Worm (Caenorhabditis elegans) whole organism, young adult: ENCODE measurements around the gene F32D8.1.

Experiments
- C17E4.6 ChIP-seq: fragments of 200-800 bp; sonication (Bioruptor generic); IDR thresholded peaks from 2 replicates; pipeline ENCODE4 v1.3.6; 2022; ENCODE audit warnings: missing genetic modification reagents, missing genetic modification characterization, missing compliant biosample characterization
- F22D6.2 ChIP-seq: sonication (generic microtip); optimal IDR thresholded peaks from 2 replicates; lab custom pipeline; 2016; ENCODE audit warnings: mild to moderate bottlenecking, missing genetic modification characterization, missing compliant biosample characterization
- F33H1.4 ChIP-seq: fragments of 200-800 bp; sonication (Bioruptor generic); IDR thresholded peaks from 2 replicates; pipeline ENCODE4 v1.3.6; 2022; ENCODE audit warnings: missing genetic modification reagents, missing genetic modification characterization, missing compliant biosample characterization
- F37B4.10 ChIP-seq: fragments of 200-800 bp; sonication (Bioruptor generic); IDR thresholded peaks from 2 replicates; pipeline ENCODE4 v1.3.6; 2022; ENCODE audit warnings: missing genetic modification characterization, missing compliant biosample characterization
- K11D2.4 ChIP-seq: fragments of 200-800 bp; sonication (Bioruptor generic); IDR thresholded peaks from 2 replicates; pipeline ENCODE4 v1.3.6; 2022; ENCODE audit warnings: missing genetic modification reagents, missing genetic modification characterization, missing compliant biosample characterization
- Y95B8A.8 ChIP-seq: fragments of 200-800 bp; sonication (Bioruptor generic); IDR thresholded peaks from 2 replicates; pipeline ENCODE4 v1.3.6; 2022; ENCODE audit warnings: missing genetic modification reagents, missing genetic modification characterization, missing compliant biosample characterization
- ama-1 ChIP-seq, 3 experiments: fragments of 150-350 bp in 1 of 3; sonication (generic microtip) in 2 of 3; optimal IDR thresholded peaks; 2 replicates each; lab custom pipeline; 2014 to 2018; ENCODE audit warnings: missing biosample characterization in 2 of 3, missing genetic modification characterization in 2 of 3, missing genetic modification reagents in 2 of 3
- attf-5 ChIP-seq: fragments of 200-800 bp; sonication (Bioruptor generic); optimal IDR thresholded peaks from 2 replicates; lab custom pipeline; 2018; ENCODE audit warnings: mild to moderate bottlenecking, missing genetic modification characterization, missing compliant biosample characterization
- bed-1 ChIP-seq: fragments of 200-800 bp; sonication (Bioruptor generic); IDR thresholded peaks from 2 replicates; pipeline ENCODE4 v1.3.6; 2022; ENCODE audit warnings: missing genetic modification reagents, missing genetic modification characterization, missing compliant biosample characterization
- cebp-1 ChIP-seq, 2 experiments: fragments of 200-800 bp in 1 of 2; sonication (Bioruptor generic) in 1 of 2; sonication (generic microtip) in 1 of 2; IDR thresholded peaks in 1 of 2; optimal IDR thresholded peaks in 1 of 2; 2 replicates each; pipeline versions ENCODE4 v1.3.6 to Lab custom; 2017 to 2022; ENCODE audit warnings: missing compliant biosample characterization in 2 of 2, missing genetic modification characterization in 2 of 2, mild to moderate bottlenecking in 1 of 2, missing genetic modification reagents in 1 of 2, moderate library complexity in 1 of 2
- ceh-91 ChIP-seq: fragments of 200-800 bp; sonication (Bioruptor generic); IDR thresholded peaks from 2 replicates; pipeline ENCODE4 v1.3.6; 2022; ENCODE audit warnings: missing genetic modification reagents, missing genetic modification characterization, missing compliant biosample characterization
- chd-7 ChIP-seq: sonication (generic microtip); optimal IDR thresholded peaks from 2 replicates; lab custom pipeline; 2016; ENCODE audit warnings: mild to moderate bottlenecking, missing genetic modification characterization, moderate library complexity, missing compliant biosample characterization
- dox-1 ChIP-seq: fragments of 200-800 bp; sonication (Bioruptor generic); IDR thresholded peaks from 2 replicates; pipeline ENCODE4 v1.3.6; 2022; ENCODE audit warnings: missing genetic modification reagents, missing genetic modification characterization, missing compliant biosample characterization
- egl-44 ChIP-seq: fragments of 200-800 bp; sonication (Bioruptor generic); IDR thresholded peaks from 2 replicates; pipeline ENCODE4 v1.3.6; 2022; ENCODE audit warnings: missing genetic modification reagents, missing genetic modification characterization, missing compliant biosample characterization
- fkh-3 ChIP-seq: sonication (generic microtip); optimal IDR thresholded peaks from 2 replicates; lab custom pipeline; 2016; ENCODE audit warnings: mild to moderate bottlenecking, missing genetic modification characterization, missing compliant biosample characterization
- hlh-12 ChIP-seq: sonication (generic microtip); optimal IDR thresholded peaks from 2 replicates; lab custom pipeline; 2016; ENCODE audit warnings: missing genetic modification characterization, missing compliant biosample characterization
- hsf-1 ChIP-seq: fragments of 200-800 bp; sonication (Bioruptor generic); IDR thresholded peaks from 2 replicates; pipeline ENCODE4 v1.3.6; 2022; ENCODE audit warnings: missing genetic modification reagents, missing genetic modification characterization, missing compliant biosample characterization
- lag-1 ChIP-seq: fragments of 200-800 bp; sonication (Bioruptor generic); IDR thresholded peaks from 2 replicates; pipeline ENCODE4 v1.3.6; 2022; ENCODE audit warnings: missing genetic modification reagents, missing genetic modification characterization, missing compliant biosample characterization
- let-607 ChIP-seq, 2 experiments: fragments of 200-800 bp in 1 of 2; sonication (Bioruptor generic) in 1 of 2; sonication (generic microtip) in 1 of 2; optimal IDR thresholded peaks; 2 replicates each; lab custom pipeline; 2016 to 2018; ENCODE audit warnings: mild to moderate bottlenecking in 2 of 2, missing compliant biosample characterization in 2 of 2, missing genetic modification characterization in 2 of 2, moderate library complexity in 2 of 2, missing genotype in 1 of 2
- lin-26 ChIP-seq: fragments of 200-800 bp; sonication (Bioruptor generic); IDR thresholded peaks from 2 replicates; pipeline ENCODE4 v1.3.6; 2022; ENCODE audit warnings: missing genetic modification reagents, missing genetic modification characterization, missing compliant biosample characterization
- lin-40 ChIP-seq: sonication (generic microtip); optimal IDR thresholded peaks from 2 replicates; lab custom pipeline; 2016; ENCODE audit warnings: missing genetic modification characterization, mild to moderate bottlenecking, missing compliant biosample characterization, missing genotype, missing genetic modification reagents
- lir-1 ChIP-seq: fragments of 200-800 bp; sonication (Bioruptor generic); conservative IDR thresholded peaks from 2 replicates; pipeline ENCODE4 v1.3.6; 2022; ENCODE audit warnings: missing genetic modification reagents, missing genetic modification characterization, missing compliant biosample characterization
- lsy-27 ChIP-seq: sonication (generic microtip); optimal IDR thresholded peaks from 2 replicates; lab custom pipeline; 2017; ENCODE audit warnings: missing genetic modification characterization, mild to moderate bottlenecking, missing compliant biosample characterization, antibody characterized with exemption, missing genotype, borderline replicate concordance; ENCODE audit not compliant: insufficient read depth
- madf-6 ChIP-seq: fragments of 200-800 bp; sonication (Bioruptor generic); IDR thresholded peaks from 2 replicates; pipeline ENCODE4 v1.3.6; 2022; ENCODE audit warnings: missing genetic modification reagents, missing genetic modification characterization, missing compliant biosample characterization
- madf-8 ChIP-seq: fragments of 200-800 bp; sonication (Bioruptor generic); conservative IDR thresholded peaks from 2 replicates; pipeline ENCODE4 v1.3.6; 2022; ENCODE audit warnings: missing genetic modification reagents, missing genetic modification characterization, missing compliant biosample characterization
- mcd-1 ChIP-seq: fragments of 200-800 bp; sonication (Bioruptor generic); IDR thresholded peaks from 2 replicates; pipeline ENCODE4 v1.3.6; 2022; ENCODE audit warnings: missing genetic modification reagents, missing genetic modification characterization, missing compliant biosample characterization
- mel-28 ChIP-seq: sonication (generic microtip); optimal IDR thresholded peaks from 2 replicates; lab custom pipeline; 2016; ENCODE audit warnings: borderline replicate concordance, mild to moderate bottlenecking, missing genetic modification characterization, missing compliant biosample characterization
- nfya-1 ChIP-seq: sonication (generic microtip); optimal IDR thresholded peaks from 2 replicates; lab custom pipeline; 2017; ENCODE audit warnings: antibody characterized with exemption, missing compliant biosample characterization, missing genetic modification characterization, borderline replicate concordance; ENCODE audit not compliant: insufficient read depth
- nhr-80 ChIP-seq: sonication (generic microtip); optimal IDR thresholded peaks from 2 replicates; lab custom pipeline; 2016; ENCODE audit warnings: missing genetic modification characterization, missing compliant biosample characterization
- rec-8 ChIP-seq, 2 experiments: sonication (generic microtip); optimal IDR thresholded peaks; 2 replicates each; lab custom pipeline; 2016; ENCODE audit warnings: mild to moderate bottlenecking in 2 of 2, missing genetic modification characterization in 2 of 2, missing genetic modification reagents in 2 of 2, missing genotype in 2 of 2, missing biosample characterization in 1 of 2, missing compliant biosample characterization in 1 of 2, moderate library complexity in 1 of 2
- rpc-1 ChIP-seq, 2 experiments: fragments of 150-350 bp in 1 of 2; sonication (generic microtip) in 1 of 2; optimal IDR thresholded peaks; 2 replicates each; lab custom pipeline; 2014 to 2018; ENCODE audit warnings: missing biosample characterization in 1 of 2, missing genetic modification characterization in 1 of 2, missing genetic modification reagents in 1 of 2, missing genotype in 1 of 2
- snpc-1.1 ChIP-seq: sonication (generic microtip); optimal IDR thresholded peaks from 2 replicates; lab custom pipeline; 2017; ENCODE audit warnings: missing genetic modification characterization, mild to moderate bottlenecking, missing compliant biosample characterization, antibody characterized with exemption, moderate library complexity, missing genotype, missing genetic modification reagents; ENCODE audit not compliant: insufficient read depth
- sptf-2 ChIP-seq: fragments of 200-800 bp; sonication (Bioruptor generic); optimal IDR thresholded peaks from 2 replicates; lab custom pipeline; 2018; ENCODE audit warnings: mild to moderate bottlenecking, missing genetic modification characterization, missing compliant biosample characterization
- tbx-9 ChIP-seq: sonication (generic microtip); optimal IDR thresholded peaks from 2 replicates; lab custom pipeline; 2016; ENCODE audit warnings: borderline replicate concordance, missing genetic modification characterization, inconsistent platforms, missing compliant biosample characterization
- ztf-18 ChIP-seq: sonication (generic microtip); optimal IDR thresholded peaks from 2 replicates; lab custom pipeline; 2016; ENCODE audit warnings: missing genotype, mild to moderate bottlenecking, missing genetic modification characterization, missing compliant biosample characterization
- ztf-26 ChIP-seq: sonication (generic microtip); optimal IDR thresholded peaks from 2 replicates; lab custom pipeline; 2017; ENCODE audit warnings: missing genetic modification characterization, missing compliant biosample characterization
- ztf-28 ChIP-seq: fragments of 200-800 bp; sonication (Bioruptor generic); IDR thresholded peaks from 2 replicates; pipeline ENCODE4 v1.3.6; 2022; ENCODE audit warnings: missing genetic modification reagents, missing genetic modification characterization, missing compliant biosample characterization
- ztf-3 ChIP-seq: fragments of 200-800 bp; sonication (Bioruptor generic); optimal IDR thresholded peaks from 2 replicates; lab custom pipeline; 2018; ENCODE audit warnings: mild to moderate bottlenecking, missing genetic modification characterization, missing compliant biosample characterization
- ztf-6 ChIP-seq: fragments of 200-800 bp; sonication (Bioruptor generic); IDR thresholded peaks from 2 replicates; pipeline ENCODE4 v1.3.6; 2022; ENCODE audit warnings: missing genetic modification reagents, missing genetic modification characterization, missing compliant biosample characterization

Gene F32D8.1

ce11 chrV:10866340-10866739 lies 14.3 kb upstream of the F32D8.1 start (continued):
- TF ChIP-seq F37B4.10 (0 out of 2 replicates have a peak, but pooled peaks have one; percentile 16), Y95B8A.8 (peak; percentile 72; the same call in 1 of the 2 replicates)

ce11 chrV:10867586-10867985 lies 13.0 kb upstream of the F32D8.1 start:
- peak; percentile 26 for TF ChIP-seq chd-7 (tag; lab: Kevin White, UChicago)
- no peak for TF ChIP-seq cebp-1 (GFP tag; IDR thresholded peaks at IDR 0.05; lab: Robert Waterston, UW)
- peak; percentile 5 for TF ChIP-seq cebp-1 (tag; optimal IDR thresholded peaks at IDR 0.05; lab: Kevin White, UChicago)
- no peak for TF ChIP-seq nfya-1
- no peak for TF ChIP-seq K11D2.4 (GFP tag; lab: Robert Waterston, UW)
- peak; percentile 39 for TF ChIP-seq lin-40 (tag; lab: Kevin White, UChicago)
- TF ChIP-seq, all 124 proteins: peak for 3

- TF ChIP-seq dox-1 (GFP tag; lab: Robert Waterston, UW) = 0 out of 2 replicates have a peak, but pooled peaks have one; percentile 7
- peak; percentile 54 for TF ChIP-seq nhr-80 (tag; lab: Kevin White, UChicago)
- TF ChIP-seq let-607 (tag; optimal IDR thresholded peaks at IDR 0.05; lab: Kevin White, UChicago) = no peak
- no peak for TF ChIP-seq mel-28 (tag; lab: Kevin White, UChicago)
Measured at ce11 chrV:10870050-10870449, 10.6 kb upstream of the F32D8.1 start.

ce11 chrV:10871457-10871861 lies 9.2 kb upstream of the F32D8.1 start:
- no peak for TF ChIP-seq rpc-1 (optimal IDR thresholded peaks at IDR 0.05; lab: Kevin White, UChicago)
- TF ChIP-seq rpc-1 (tag; optimal IDR thresholded peaks at IDR 0.05; lab: Kevin White, UChicago) = no peak
- peak; percentile 76 for TF ChIP-seq attf-5 (GFP tag; lab: Kevin White, UChicago)
- no peak for TF ChIP-seq tbx-9
- peak; percentile 51; the same call in 1 of the 2 replicates for TF ChIP-seq K11D2.4 (GFP tag; lab: Robert Waterston, UW)
- TF ChIP-seq hlh-12 = no peak
- no peak for TF ChIP-seq egl-44 (GFP tag; lab: Robert Waterston, UW)
- no peak for TF ChIP-seq lsy-27 (tag; lab: Kevin White, UChicago)
- TF ChIP-seq madf-8 (GFP tag; lab: Robert Waterston, UW) = no peak
- TF ChIP-seq madf-6 (GFP tag; lab: Robert Waterston, UW) = no peak
- no peak for TF ChIP-seq mel-28 (tag; lab: Kevin White, UChicago)
- TF ChIP-seq ztf-26 (tag; lab: Kevin White, UChicago) = peak; percentile 45
- no peak for TF ChIP-seq nfya-1
- TF ChIP-seq cebp-1 (GFP tag; IDR thresholded peaks at IDR 0.05; lab: Robert Waterston, UW) = no peak
- peak; percentile 80 for TF ChIP-seq cebp-1 (tag; optimal IDR thresholded peaks at IDR 0.05; lab: Kevin White, UChicago)
- TF ChIP-seq mcd-1 (GFP tag; lab: Robert Waterston, UW) = 0 out of 2 replicates have a peak, but pooled peaks have one; percentile 17
- no peak for TF ChIP-seq F33H1.4 (GFP tag; lab: Robert Waterston, UW)
- no peak for TF ChIP-seq sptf-2 (GFP tag; lab: Kevin White, UChicago)
- no peak for TF ChIP-seq rec-8 (tag; optimal IDR thresholded peaks at IDR 0.05; lab: Kevin White, UChicago)
- TF ChIP-seq snpc-1.1 (tag; lab: Kevin White, UChicago) = no peak
- TF ChIP-seq bed-1 (GFP tag; lab: Robert Waterston, UW) = no peak
- TF ChIP-seq F22D6.2 (tag; lab: Kevin White, UChicago) = no peak
- TF ChIP-seq ztf-18 (tag; lab: Kevin White, UChicago) = no peak
- no peak for TF ChIP-seq lin-26 (GFP tag; lab: Robert Waterston, UW)
- no peak for TF ChIP-seq C17E4.6 (GFP tag; lab: Robert Waterston, UW)
- no peak for TF ChIP-seq lir-1
- no peak for TF ChIP-seq ztf-28 (GFP tag; lab: Robert Waterston, UW)
- TF ChIP-seq lag-1 (GFP tag; lab: Robert Waterston, UW) = no peak
- no peak for TF ChIP-seq ztf-3 (GFP tag; lab: Kevin White, UChicago)
- no peak for TF ChIP-seq ztf-6 (GFP tag; lab: Robert Waterston, UW)
- TF ChIP-seq dox-1 (GFP tag; lab: Robert Waterston, UW) = peak; percentile 72
- no peak for TF ChIP-seq ceh-91 (GFP tag; lab: Robert Waterston, UW)
- TF ChIP-seq hsf-1 (GFP tag; lab: Robert Waterston, UW) = no peak
- peak; percentile 77 for TF ChIP-seq chd-7 (tag; lab: Kevin White, UChicago)
- TF ChIP-seq fkh-3 (tag; lab: Kevin White, UChicago) = no peak
- TF ChIP-seq ama-1 (optimal IDR thresholded peaks at IDR 0.05; lab: Kevin White, UChicago) = no peak
- no peak for TF ChIP-seq ama-1 (GFP tag; optimal IDR thresholded peaks at IDR 0.05; lab: Kevin White, UChicago)
